Worm (Caenorhabditis elegans): Measurements from ENCODE around the gene Y45F10D.2.
"Not testable (repeated sequence)": the region's sequence is repeated elsewhere in the genome, so short reads cannot be mapped to it uniquely, and the experiment has no call there.

ce11 chrIV:13814477-13814876 lies 40.0 kb upstream of the Y45F10D.2 start:
- not testable (repeated sequence) for TF ChIP-seq daf-8 (GFP tag; IDR thresholded peaks at IDR 0.05); ama-1 (optimal IDR thresholded peaks at IDR 0.05); snpc-4 (tag; optimal IDR thresholded peaks at IDR 0.05); egl-43 (GFP tag; IDR thresholded peaks at IDR 0.05); mxl-2 (GFP tag; conservative IDR thresholded peaks at IDR 0.05); F44E2.7 (GFP tag; IDR thresholded peaks at IDR 0.05); nhr-77 (tag; optimal IDR thresholded peaks at IDR 0.05); nhr-10 (tag; optimal IDR thresholded peaks at IDR 0.05); lir-3 (tag; optimal IDR thresholded peaks at IDR 0.05); ZK546.5 (tag; optimal IDR thresholded peaks at IDR 0.05)

All from whole organism, L4 larva.